Fruit fly (Drosophila melanogaster) whole organism, embryonic: ENCODE measurements around the gene CG44869.

Source experiments
- CG10979 ChIP-seq: fragments of 200-800 bp; sonication (Bioruptor generic); optimal IDR thresholded peaks from 2 replicates; lab custom pipeline; 2018; ENCODE audit warnings: missing biosample characterization, mild to moderate bottlenecking, missing genetic modification characterization, moderate library complexity
- CG12155 ChIP-seq: fragments of 200-800 bp; sonication (Bioruptor generic); optimal IDR thresholded peaks from 3 replicates; lab custom pipeline; 2016; ENCODE audit warnings: missing biosample characterization, missing genetic modification characterization
- CG14667 ChIP-seq: fragments of 200-800 bp; sonication (Bioruptor generic); IDR thresholded peaks from 2 replicates; pipeline ENCODE4 v1.3.6; 2022; ENCODE audit warnings: missing biosample characterization, missing genetic modification characterization
- Side ChIP-seq: fragments of 200-800 bp; sonication (Bioruptor generic); optimal IDR thresholded peaks from 2 replicates; lab custom pipeline; 2016; ENCODE audit warnings: missing biosample characterization, missing genetic modification characterization
- Taf1 ChIP-seq: fragments of 200-800 bp; sonication (Bioruptor generic); IDR thresholded peaks from 2 replicates; pipeline ENCODE4 v1.3.6; 2022; ENCODE audit warnings: missing biosample characterization, missing genetic modification characterization
- Xrp1 ChIP-seq: fragments of 200-800 bp; sonication (Bioruptor generic); IDR thresholded peaks from 2 replicates; pipeline ENCODE4 v1.3.6; 2022; ENCODE audit warnings: missing biosample characterization, missing genetic modification characterization
- h ChIP-seq: fragments of >200 bp; optimal IDR thresholded peaks from 2 replicates; lab custom pipeline; 2017
- phol ChIP-seq: fragments of 200-800 bp; sonication (Bioruptor generic); optimal IDR thresholded peaks from 3 replicates; lab custom pipeline; 2018; ENCODE audit warnings: missing biosample characterization, mild to moderate bottlenecking, missing genetic modification characterization, moderate library complexity
- stwl ChIP-seq: fragments of 200-800 bp; sonication (Bioruptor generic); optimal IDR thresholded peaks from 3 replicates; lab custom pipeline; 2018; ENCODE audit warnings: missing biosample characterization, mild to moderate bottlenecking, missing genetic modification characterization, moderate library complexity

- TF ChIP-seq CG10979 (tag; lab: Kevin White, UChicago) (no peak), h (lab: Kevin White, UChicago) (no peak), Taf1 (GFP tag; lab: Robert Waterston, UW) (no peak), CG14667 (GFP tag; lab: Robert Waterston, UW) (no peak), Side (GFP tag; lab: Kevin White, UChicago) (no peak), Xrp1 (GFP tag; lab: Robert Waterston, UW) (no peak), CG12155 (no peak), phol (tag; lab: Kevin White, UChicago) (no peak), stwl (peak; percentile 35)
Observed at dm6 chr2L:15438957-15439356, 20.8 kb upstream of the CG44869 start.
